Worm (Caenorhabditis elegans) whole organism, mixed stage, embryonic: ENCODE measurements around the gene Y45G5AM.6.

Experiments used
- elt-1 ChIP-seq: sonication (generic microtip); optimal IDR thresholded peaks from 2 replicates; lab custom pipeline; 2017; ENCODE audit warnings: missing genetic modification characterization, mild to moderate bottlenecking, missing compliant biosample characterization, antibody characterized with exemption, moderate library complexity, borderline replicate concordance; ENCODE audit not compliant: insufficient read depth
- nhr-237 ChIP-seq: fragments of 150-350 bp; optimal IDR thresholded peaks from 2 replicates; lab custom pipeline; 2014; ENCODE audit warnings: missing biosample characterization, missing genetic modification characterization
- nhr-76 ChIP-seq: sonication (generic microtip); optimal IDR thresholded peaks from 2 replicates; lab custom pipeline; 2017; ENCODE audit warnings: missing biosample characterization, missing genetic modification characterization
- pha-4 ChIP-seq: fragments of 150-350 bp; optimal IDR thresholded peaks from 2 replicates; lab custom pipeline; 2018; ENCODE audit warnings: missing biosample characterization, missing genetic modification reagents, missing genetic modification characterization
- snpc-4 ChIP-seq: fragments of 150-350 bp; optimal IDR thresholded peaks from 2 replicates; lab custom pipeline; 2014; ENCODE audit warnings: missing biosample characterization, missing genetic modification characterization
- sptf-1 ChIP-seq: sonication (generic microtip); optimal IDR thresholded peaks from 2 replicates; lab custom pipeline; 2017; ENCODE audit warnings: mild to moderate bottlenecking, missing genetic modification characterization, moderate library complexity, missing compliant biosample characterization
- unc-62 ChIP-seq: fragments of 150-350 bp; optimal IDR thresholded peaks from 2 replicates; lab custom pipeline; 2014; ENCODE audit warnings: missing biosample characterization, missing genetic modification reagents, missing genetic modification characterization
- ztf-11 ChIP-seq: fragments of 150-350 bp; optimal IDR thresholded peaks from 2 replicates; lab custom pipeline; 2014; ENCODE audit warnings: missing biosample characterization, missing genetic modification characterization

DNA sequence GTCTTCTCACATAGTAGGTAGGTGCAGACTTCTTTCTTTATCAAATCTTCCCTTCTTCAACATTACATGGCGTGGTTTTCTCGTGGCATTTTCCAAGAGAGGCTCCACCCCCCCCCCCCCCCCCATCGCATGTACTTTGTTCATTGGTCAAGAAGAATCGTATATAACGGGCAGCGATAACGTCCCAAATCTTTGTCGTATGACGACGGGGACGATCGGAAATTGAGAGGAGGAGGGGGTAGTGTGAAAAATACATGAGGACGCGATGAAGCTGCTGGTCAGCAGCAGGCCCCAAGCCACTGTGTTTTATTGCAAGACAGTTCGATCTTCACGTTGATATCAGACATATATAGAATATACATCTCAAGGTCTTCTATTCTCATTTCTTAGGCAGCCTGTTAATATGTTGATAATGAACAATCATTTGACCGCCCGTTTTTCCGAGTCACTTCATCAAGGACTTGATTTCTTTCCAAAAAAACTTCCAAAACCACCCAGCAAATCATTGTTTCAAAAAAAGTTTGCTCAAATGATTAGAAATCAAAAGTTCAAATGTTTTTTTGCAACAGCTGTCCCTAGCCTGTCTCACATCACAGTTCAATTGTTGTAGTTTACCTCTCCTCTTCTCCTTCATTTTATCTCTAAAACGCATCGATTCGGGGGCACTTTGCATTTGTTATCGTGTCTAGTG is 34.5 kb upstream of the Y45G5AM.6 start:
- TF ChIP-seq pha-4 (tag; lab: Kevin White, UChicago) (no peak), ztf-11 (tag; lab: Kevin White, UChicago) (no peak), snpc-4 (tag; lab: Kevin White, UChicago) (no peak), nhr-237 (no peak), nhr-76 (tag; lab: Kevin White, UChicago) (no peak), unc-62 (GFP tag; lab: Kevin White, UChicago) (no peak), sptf-1 (tag; lab: Kevin White, UChicago) (no peak), elt-1 (tag; lab: Kevin White, UChicago) (no peak)
